Worm (Caenorhabditis elegans) whole organism, late embryonic: ENCODE data around the gene metl-13.
A peak's percentile ranks its signal among the peaks of the same experiment; 100 is the strongest.

ENCODE experiments used
- C38D4.7 ChIP-seq: fragments of 200-800 bp; sonication (Bioruptor generic); optimal IDR thresholded peaks from 2 replicates; lab custom pipeline; 2018; ENCODE audit warnings: mild to moderate bottlenecking, missing genetic modification characterization, moderate library complexity, missing compliant biosample characterization
- F13H6.1 ChIP-seq: sonication (generic microtip); optimal IDR thresholded peaks from 2 replicates; lab custom pipeline; 2016; ENCODE audit warnings: missing genetic modification characterization, missing compliant biosample characterization
- K02D7.2 ChIP-seq: sonication (generic microtip); optimal IDR thresholded peaks from 2 replicates; lab custom pipeline; 2017; ENCODE audit warnings: mild to moderate bottlenecking, missing genetic modification characterization, missing compliant biosample characterization
- K09A11.1 ChIP-seq: sonication (generic microtip); optimal IDR thresholded peaks from 2 replicates; lab custom pipeline; 2017; ENCODE audit warnings: antibody characterized with exemption, mild to moderate bottlenecking, missing genetic modification characterization, missing compliant biosample characterization; ENCODE audit not compliant: insufficient read depth
- T23F11.4 ChIP-seq: fragments of 200-800 bp; sonication (Bioruptor generic); optimal IDR thresholded peaks from 2 replicates; lab custom pipeline; 2018; ENCODE audit warnings: mild to moderate bottlenecking, missing genetic modification characterization, missing compliant biosample characterization
- ahr-1 ChIP-seq: sonication (generic microtip); optimal IDR thresholded peaks from 2 replicates; lab custom pipeline; 2016; ENCODE audit warnings: missing genetic modification characterization, missing compliant biosample characterization
- ama-1 ChIP-seq: fragments of 150-350 bp; optimal IDR thresholded peaks from 2 replicates; lab custom pipeline; 2014
- ceh-14 ChIP-seq: sonication (generic microtip); optimal IDR thresholded peaks from 2 replicates; lab custom pipeline; 2016; ENCODE audit warnings: missing genotype, missing genetic modification characterization, missing compliant biosample characterization
- ceh-18 ChIP-seq: sonication (generic microtip); optimal IDR thresholded peaks from 2 replicates; lab custom pipeline; 2016; ENCODE audit warnings: missing genetic modification characterization, missing compliant biosample characterization
- ceh-2 ChIP-seq: sonication (generic microtip); optimal IDR thresholded peaks from 2 replicates; lab custom pipeline; 2016; ENCODE audit warnings: missing genotype, missing genetic modification characterization, missing compliant biosample characterization
- ceh-22 ChIP-seq: sonication (generic microtip); optimal IDR thresholded peaks from 2 replicates; lab custom pipeline; 2017; ENCODE audit warnings: missing biosample characterization, missing genetic modification characterization
- ceh-31 ChIP-seq: sonication (generic microtip); optimal IDR thresholded peaks from 2 replicates; lab custom pipeline; 2016; ENCODE audit warnings: missing genetic modification characterization, missing compliant biosample characterization
- ceh-48 ChIP-seq: sonication (generic microtip); optimal IDR thresholded peaks from 2 replicates; lab custom pipeline; 2016; ENCODE audit warnings: missing genetic modification characterization, inconsistent platforms, missing compliant biosample characterization
- ceh-6 ChIP-seq: fragments of 200-800 bp; sonication (Bioruptor generic); optimal IDR thresholded peaks from 2 replicates; lab custom pipeline; 2018; ENCODE audit warnings: mild to moderate bottlenecking, missing genetic modification characterization, missing compliant biosample characterization
- ceh-9 ChIP-seq: sonication (generic microtip); optimal IDR thresholded peaks from 2 replicates; lab custom pipeline; 2016; ENCODE audit warnings: mild to moderate bottlenecking, missing genetic modification characterization, inconsistent platforms, missing compliant biosample characterization
- che-1 ChIP-seq: sonication (generic microtip); optimal IDR thresholded peaks from 2 replicates; lab custom pipeline; 2016; ENCODE audit warnings: mild to moderate bottlenecking, missing genetic modification characterization, missing compliant biosample characterization
- dve-1 ChIP-seq: sonication (generic microtip); optimal IDR thresholded peaks from 2 replicates; lab custom pipeline; 2017; ENCODE audit warnings: antibody characterized with exemption, mild to moderate bottlenecking, missing genetic modification characterization, missing compliant biosample characterization
- elt-2 ChIP-seq: sonication (generic microtip); optimal IDR thresholded peaks from 2 replicates; lab custom pipeline; 2016; ENCODE audit warnings: missing genetic modification reagents, missing genetic modification characterization, missing compliant biosample characterization
- ets-4 ChIP-seq: sonication (generic microtip); optimal IDR thresholded peaks from 2 replicates; lab custom pipeline; 2016; ENCODE audit warnings: missing genetic modification characterization, missing compliant biosample characterization
- fkh-6 ChIP-seq: sonication (generic microtip); optimal IDR thresholded peaks from 2 replicates; lab custom pipeline; 2016; ENCODE audit warnings: missing genetic modification characterization, missing compliant biosample characterization
- gmeb-2 ChIP-seq: sonication (generic microtip); optimal IDR thresholded peaks from 2 replicates; lab custom pipeline; 2016; ENCODE audit warnings: missing genetic modification characterization, inconsistent platforms, missing compliant biosample characterization
- hlh-6 ChIP-seq: sonication (generic microtip); optimal IDR thresholded peaks from 2 replicates; lab custom pipeline; 2016; ENCODE audit warnings: missing genotype, missing genetic modification characterization, missing compliant biosample characterization
- lim-6 ChIP-seq: sonication (generic microtip); optimal IDR thresholded peaks from 2 replicates; lab custom pipeline; 2016; ENCODE audit warnings: missing genetic modification characterization, missing compliant biosample characterization
- mec-3 ChIP-seq: sonication (generic microtip); optimal IDR thresholded peaks from 2 replicates; lab custom pipeline; 2016; ENCODE audit warnings: borderline replicate concordance, missing genetic modification characterization, missing compliant biosample characterization
- nhr-232 ChIP-seq: sonication (generic microtip); optimal IDR thresholded peaks from 2 replicates; lab custom pipeline; 2016; ENCODE audit warnings: missing genetic modification characterization, missing compliant biosample characterization
- odd-2 ChIP-seq: sonication (generic microtip); optimal IDR thresholded peaks from 2 replicates; lab custom pipeline; 2017; ENCODE audit warnings: antibody characterized with exemption, mild to moderate bottlenecking, missing genetic modification characterization, missing compliant biosample characterization
- pax-1 ChIP-seq: fragments of 150-350 bp; optimal IDR thresholded peaks from 2 replicates; lab custom pipeline; 2014; ENCODE audit warnings: missing biosample characterization, missing genetic modification characterization
- pha-2 ChIP-seq: sonication (generic microtip); optimal IDR thresholded peaks from 2 replicates; lab custom pipeline; 2017; ENCODE audit warnings: mild to moderate bottlenecking, missing genetic modification characterization, missing compliant biosample characterization
- pros-1 ChIP-seq: fragments of 150-350 bp; optimal IDR thresholded peaks from 2 replicates; lab custom pipeline; 2014; ENCODE audit warnings: missing biosample characterization, missing genetic modification reagents, missing genetic modification characterization
- ref-2 ChIP-seq: sonication (generic microtip); optimal IDR thresholded peaks from 2 replicates; lab custom pipeline; 2016; ENCODE audit warnings: missing genetic modification characterization, missing compliant biosample characterization
- rnt-1 ChIP-seq: sonication (generic microtip); optimal IDR thresholded peaks from 2 replicates; lab custom pipeline; 2016; ENCODE audit warnings: missing genetic modification characterization, missing compliant biosample characterization
- sox-2 ChIP-seq: fragments of 200-800 bp; sonication (Bioruptor generic); IDR thresholded peaks from 2 replicates; pipeline ENCODE4 v1.3.6; 2022; ENCODE audit warnings: missing genetic modification reagents, missing genetic modification characterization, missing compliant biosample characterization
- ttx-3 ChIP-seq: sonication (generic microtip); optimal IDR thresholded peaks from 2 replicates; lab custom pipeline; 2016; ENCODE audit warnings: missing genetic modification reagents, missing genetic modification characterization, missing compliant biosample characterization
- unc-42 ChIP-seq: sonication (generic microtip); optimal IDR thresholded peaks from 2 replicates; lab custom pipeline; 2016; ENCODE audit warnings: missing genotype, missing genetic modification characterization, missing compliant biosample characterization
- unc-86 ChIP-seq: sonication (generic microtip); optimal IDR thresholded peaks from 2 replicates; lab custom pipeline; 2016; ENCODE audit warnings: missing genetic modification characterization, missing compliant biosample characterization
- ztf-16 ChIP-seq: sonication (generic microtip); optimal IDR thresholded peaks from 2 replicates; lab custom pipeline; 2017; ENCODE audit warnings: missing genetic modification characterization, missing compliant biosample characterization

The metl-13 gene

ce11 chrIV:6621252-6621651 is 13.6 kb upstream of the metl-13 start, which contains the start of gene C01B10.3:
C01B10.3 (minus strand) TSS chrIV:6621352.
- TF ChIP-seq C38D4.7 (GFP tag; lab: Kevin White, UChicago), result no peak
- TF ChIP-seq ceh-31 (tag; lab: Kevin White, UChicago), result no peak
- TF ChIP-seq ets-4 (tag; lab: Kevin White, UChicago), result no peak
- no peak for TF ChIP-seq gmeb-2 (tag; lab: Kevin White, UChicago)
- TF ChIP-seq unc-86 (tag; lab: Kevin White, UChicago), result no peak
- TF ChIP-seq rnt-1, result no peak
- no peak for TF ChIP-seq ttx-3 (tag; lab: Kevin White, UChicago)
- no peak for TF ChIP-seq T23F11.4
- TF ChIP-seq K09A11.1, result no peak
- TF ChIP-seq ceh-2 (tag; lab: Kevin White, UChicago), result no peak
- no peak for TF ChIP-seq ceh-22 (tag; lab: Kevin White, UChicago)
- TF ChIP-seq ama-1, result no peak
- no peak for TF ChIP-seq F13H6.1 (tag; lab: Kevin White, UChicago)
- TF ChIP-seq ceh-9 (tag; lab: Kevin White, UChicago), result no peak
- no peak for TF ChIP-seq dve-1 (tag; lab: Kevin White, UChicago)
- TF ChIP-seq lim-6 (tag; lab: Kevin White, UChicago), result no peak
- TF ChIP-seq elt-2 (tag; lab: Kevin White, UChicago), result no peak
- TF ChIP-seq ceh-48, result no peak
- no peak for TF ChIP-seq K02D7.2 (tag; lab: Kevin White, UChicago)

DNA sequence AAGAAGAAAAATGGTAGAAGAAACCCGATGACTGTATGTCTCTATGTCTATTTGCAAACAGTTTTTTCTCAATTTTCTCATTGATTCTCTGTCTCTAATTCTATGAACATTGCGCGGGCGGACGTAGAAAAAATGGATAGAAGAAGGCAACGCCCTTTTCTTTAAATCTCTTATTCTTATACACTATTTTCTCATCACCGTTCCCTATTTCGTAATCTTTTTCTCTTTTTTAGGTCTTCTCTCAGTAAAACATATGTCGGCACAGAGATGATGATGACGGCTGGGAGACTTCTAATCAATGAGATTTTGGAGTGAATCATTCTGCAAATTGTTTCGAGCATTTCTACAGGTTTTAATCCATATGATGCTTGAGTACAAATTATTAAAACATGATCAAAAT is 12.7 kb upstream of the metl-13 start:
- TF ChIP-seq F13H6.1 (tag; lab: Kevin White, UChicago) (no peak), pha-2 (tag; lab: Kevin White, UChicago) (no peak), ztf-16 (tag; lab: Kevin White, UChicago) (no peak), ceh-18 (tag; lab: Kevin White, UChicago) (no peak), odd-2 (tag; lab: Kevin White, UChicago) (no peak)

- TF ChIP-seq ceh-22 (tag; lab: Kevin White, UChicago) (no peak), che-1 (no peak), ceh-6 (no peak), mec-3 (tag; lab: Kevin White, UChicago) (no peak), pros-1 (no peak), ama-1 (no peak), ref-2 (tag; lab: Kevin White, UChicago) (no peak), unc-42 (no peak), ahr-1 (tag; lab: Kevin White, UChicago) (no peak), hlh-6 (tag; lab: Kevin White, UChicago) (no peak), ceh-14 (tag; lab: Kevin White, UChicago) (no peak), K02D7.2 (tag; lab: Kevin White, UChicago) (no peak), nhr-232 (tag; lab: Kevin White, UChicago) (no peak), ceh-31 (tag; lab: Kevin White, UChicago) (no peak)
- TF ChIP-seq, all 69 proteins: peak for 0
Measured at ce11 chrIV:6623390-6623789, 11.5 kb upstream of the metl-13 start, which contains the start of gene C01B10.44. C01B10.44 (plus strand) TSS chrIV:6623690.

- TF ChIP-seq elt-2 (tag; lab: Kevin White, UChicago), result peak; percentile 73
- TF ChIP-seq sox-2, result no peak
- no peak for TF ChIP-seq fkh-6
- no peak for TF ChIP-seq pax-1
- no peak for TF ChIP-seq ceh-22 (tag; lab: Kevin White, UChicago)
Measured at ce11 chrIV:6627798-6628197, 7.1 kb upstream of the metl-13 start, which contains the start of gene cest-5.2. cest-5.2 (minus strand) TSS chrIV:6627925.
